Worm (Caenorhabditis elegans): Measurements from ENCODE around the gene mac-1.

DNA sequence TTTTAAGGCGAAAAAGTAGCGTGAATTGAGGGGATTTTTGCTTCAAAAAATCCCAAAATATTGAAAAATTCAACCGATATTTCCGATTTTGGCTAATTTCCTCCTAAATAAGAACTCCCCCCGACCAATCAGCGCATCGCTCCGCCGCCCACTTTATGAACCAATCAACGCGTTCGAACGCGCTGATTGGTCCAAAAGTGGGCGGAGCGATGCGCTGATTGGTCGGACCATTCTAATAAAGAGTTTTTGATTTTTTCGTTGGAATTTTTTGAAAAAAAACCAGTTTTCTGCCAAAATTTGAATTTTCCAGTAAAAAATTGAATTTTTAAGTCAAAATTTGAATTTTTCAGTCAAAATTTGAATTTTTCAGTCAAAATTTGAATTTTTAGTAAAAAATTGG, 524 bp upstream of the mac-1 start:
- no peak for TF ChIP-seq ztf-23 (GFP tag; IDR thresholded peaks at IDR 0.05)
- TF ChIP-seq ref-1 (GFP tag; conservative IDR thresholded peaks at IDR 0.05): no peak
- no peak for TF ChIP-seq flt-1 (GFP tag; IDR thresholded peaks at IDR 0.05)
- no peak for TF ChIP-seq klf-2 (GFP tag; conservative IDR thresholded peaks at IDR 0.05)
- TF ChIP-seq tab-1 (GFP tag; IDR thresholded peaks at IDR 0.05): no peak
- TF ChIP-seq ztf-29 (GFP tag; IDR thresholded peaks at IDR 0.05): no peak
- no peak for TF ChIP-seq cog-1 (tag; optimal IDR thresholded peaks at IDR 0.05)
